Worm (Caenorhabditis elegans): ENCODE measurements around the gene fbxb-14.

ce11 chrII:581983-582382, 566 bp downstream of the fbxb-14 start:
- TF ChIP-seq php-3 (GFP tag; IDR thresholded peaks at IDR 0.05) (no peak), ztf-11 (tag; optimal IDR thresholded peaks at IDR 0.05) (no peak), F44E2.7 (GFP tag; IDR thresholded peaks at IDR 0.05) (no peak), ceh-44 (GFP tag; IDR thresholded peaks at IDR 0.05) (no peak), nhr-11 (tag; optimal IDR thresholded peaks at IDR 0.05) (no peak)

Measured in whole organism, L4 larva.